Fruit fly (Drosophila melanogaster) whole organism, embryonic: ENCODE measurements around the gene CG5068.

ENCODE experiments used
- BtbVII ChIP-seq: fragments of 200-800 bp; sonication (Bioruptor generic); optimal IDR thresholded peaks from 3 replicates; lab custom pipeline; 2017; ENCODE audit warnings: missing biosample characterization, mild to moderate bottlenecking, missing genetic modification characterization
- CG12391 ChIP-seq: fragments of 200-800 bp; sonication (Bioruptor generic); optimal IDR thresholded peaks from 3 replicates; lab custom pipeline; 2018; ENCODE audit warnings: missing biosample characterization, mild to moderate bottlenecking, missing genetic modification characterization, moderate library complexity
- CG13123 ChIP-seq: fragments of 200-800 bp; sonication (Bioruptor generic); optimal IDR thresholded peaks from 2 replicates; lab custom pipeline; 2016; ENCODE audit warnings: missing biosample characterization, missing genetic modification characterization
- CG14667 ChIP-seq: fragments of 200-800 bp; sonication (Bioruptor generic); IDR thresholded peaks from 2 replicates; pipeline ENCODE4 v1.3.6; 2022; ENCODE audit warnings: missing biosample characterization, missing genetic modification characterization
- CG14710 ChIP-seq: fragments of 200-800 bp; sonication (Bioruptor generic); optimal IDR thresholded peaks from 3 replicates; lab custom pipeline; 2019; ENCODE audit warnings: missing biosample characterization, mild to moderate bottlenecking, missing genetic modification characterization, moderate library complexity
- CG1602 ChIP-seq: fragments of 200-800 bp; sonication (Bioruptor generic); optimal IDR thresholded peaks from 3 replicates; lab custom pipeline; 2016; ENCODE audit warnings: missing biosample characterization, missing genetic modification characterization
- CG16815 ChIP-seq: fragments of 200-800 bp; sonication (Bioruptor generic); optimal IDR thresholded peaks from 3 replicates; lab custom pipeline; 2017; ENCODE audit warnings: missing biosample characterization, mild to moderate bottlenecking, missing genetic modification characterization
- CG17568 ChIP-seq: fragments of 200-800 bp; sonication (Bioruptor generic); optimal IDR thresholded peaks from 2 replicates; lab custom pipeline; 2018; ENCODE audit warnings: missing biosample characterization, mild to moderate bottlenecking, missing genetic modification characterization, moderate library complexity
- CG2129 ChIP-seq: fragments of 200-800 bp; sonication (Bioruptor generic); IDR thresholded peaks from 2 replicates; pipeline ENCODE4 v1.3.6; 2022; ENCODE audit warnings: missing biosample characterization, missing genetic modification characterization; ENCODE audit not compliant: partially characterized antibody
- CG31388 ChIP-seq: fragments of 200-800 bp; sonication (Bioruptor generic); optimal IDR thresholded peaks from 2 replicates; lab custom pipeline; 2016; ENCODE audit warnings: missing biosample characterization, missing genetic modification characterization
- CG32532 ChIP-seq: fragments of 200-800 bp; sonication (Bioruptor generic); IDR thresholded peaks from 2 replicates; pipeline ENCODE4 v1.3.6; 2022; ENCODE audit warnings: missing biosample characterization, missing genetic modification characterization
- CG33557 ChIP-seq: fragments of 200-800 bp; sonication (Bioruptor generic); optimal IDR thresholded peaks from 2 replicates; lab custom pipeline; 2019; ENCODE audit warnings: missing biosample characterization, mild to moderate bottlenecking, missing genetic modification characterization, moderate library complexity
- CG4730 ChIP-seq: fragments of 200-800 bp; sonication (Bioruptor generic); IDR thresholded peaks from 2 replicates; pipeline ENCODE4 v1.3.6; 2022; ENCODE audit warnings: missing biosample characterization, missing genetic modification characterization
- CG4854 ChIP-seq: fragments of 200-800 bp; sonication (Bioruptor generic); optimal IDR thresholded peaks from 2 replicates; lab custom pipeline; 2016; ENCODE audit warnings: missing biosample characterization, missing genetic modification characterization, inconsistent platforms
- CG7357 ChIP-seq: fragments of 200-800 bp; sonication (Bioruptor generic); IDR thresholded peaks from 3 replicates; pipeline ENCODE4 v1.3.6; 2022; ENCODE audit warnings: missing biosample characterization, missing genetic modification characterization
- CG7928 ChIP-seq: fragments of 200-800 bp; sonication (Bioruptor generic); optimal IDR thresholded peaks from 2 replicates; lab custom pipeline; 2017; ENCODE audit warnings: missing biosample characterization, mild to moderate bottlenecking, missing genetic modification characterization
- CG8281 ChIP-seq: fragments of 200-800 bp; sonication (Bioruptor generic); optimal IDR thresholded peaks from 2 replicates; lab custom pipeline; 2018; ENCODE audit warnings: missing biosample characterization, mild to moderate bottlenecking, missing genetic modification characterization, moderate library complexity
- CG9215 ChIP-seq: fragments of 200-800 bp; sonication (Bioruptor generic); IDR thresholded peaks from 2 replicates; pipeline ENCODE4 v1.3.6; 2022; ENCODE audit warnings: missing biosample characterization, missing genetic modification characterization
- CHES-1-like ChIP-seq: fragments of 200-800 bp; sonication (Bioruptor generic); optimal IDR thresholded peaks from 2 replicates; lab custom pipeline; 2016; ENCODE audit warnings: missing biosample characterization, missing genetic modification characterization
- D19B ChIP-seq: fragments of 200-800 bp; sonication (Bioruptor generic); optimal IDR thresholded peaks from 2 replicates; lab custom pipeline; 2017; ENCODE audit warnings: missing biosample characterization, mild to moderate bottlenecking, missing genetic modification characterization
- E2f2 ChIP-seq: fragments of 200-800 bp; sonication (Bioruptor generic); IDR thresholded peaks from 2 replicates; pipeline ENCODE4 v1.3.6; 2022; ENCODE audit warnings: missing biosample characterization, missing genetic modification characterization
- ERR ChIP-seq: fragments of 200-800 bp; sonication (Bioruptor generic); optimal IDR thresholded peaks from 2 replicates; lab custom pipeline; 2016; ENCODE audit warnings: missing biosample characterization, missing genetic modification characterization
- HHEX ChIP-seq: fragments of 200-800 bp; sonication (Bioruptor generic); optimal IDR thresholded peaks from 3 replicates; lab custom pipeline; 2017; ENCODE audit warnings: missing biosample characterization, mild to moderate bottlenecking, missing genetic modification characterization, missing genetic modification reagents
- Med ChIP-seq: fragments of 200-800 bp; sonication (Bioruptor generic); peaks from one replicate; lab custom pipeline; 2016; ENCODE audit warnings: missing biosample characterization, missing genetic modification characterization, mild to moderate bottlenecking, inconsistent platforms, moderate library complexity
- Mrtf ChIP-seq: fragments of 200-800 bp; sonication (Bioruptor generic); IDR thresholded peaks from 3 replicates; pipeline ENCODE4 v1.3.6; 2022; ENCODE audit warnings: missing biosample characterization, missing genetic modification characterization
- NK7.1 ChIP-seq: fragments of 200-800 bp; sonication (Bioruptor generic); optimal IDR thresholded peaks from 3 replicates; lab custom pipeline; 2016; ENCODE audit warnings: missing biosample characterization, missing genetic modification characterization
- Ravus ChIP-seq: fragments of 200-800 bp; sonication (Bioruptor generic); IDR thresholded peaks from 2 replicates; pipeline ENCODE4 v1.3.6; 2022; ENCODE audit warnings: missing biosample characterization, missing genetic modification characterization
- Rx ChIP-seq: fragments of 200-800 bp; sonication (Bioruptor generic); IDR thresholded peaks from 2 replicates; pipeline ENCODE4 v1.3.6; 2022; ENCODE audit warnings: missing biosample characterization, missing genetic modification characterization
- Taf1 ChIP-seq: fragments of 200-800 bp; sonication (Bioruptor generic); IDR thresholded peaks from 2 replicates; pipeline ENCODE4 v1.3.6; 2022; ENCODE audit warnings: missing biosample characterization, missing genetic modification characterization
- chm ChIP-seq: fragments of 200-800 bp; sonication (Bioruptor generic); IDR thresholded peaks from 2 replicates; pipeline ENCODE4 v1.3.6; 2022; ENCODE audit warnings: missing biosample characterization, missing genetic modification characterization
- dysf ChIP-seq: fragments of 200-800 bp; sonication (Bioruptor generic); IDR thresholded peaks from 3 replicates; pipeline ENCODE4 v1.3.6; 2022; ENCODE audit warnings: missing biosample characterization, missing genetic modification characterization
- esg ChIP-seq: fragments of 200-800 bp; sonication (Bioruptor generic); conservative IDR thresholded peaks from 2 replicates; pipeline ENCODE4 v1.3.6; 2022; ENCODE audit warnings: missing biosample characterization, missing genetic modification characterization
- ewg ChIP-seq: fragments of 200-800 bp; sonication (Bioruptor generic); optimal IDR thresholded peaks from 3 replicates; lab custom pipeline; 2017; ENCODE audit warnings: mild to moderate bottlenecking, missing biosample characterization, missing genetic modification reagents, missing genetic modification characterization
- grau ChIP-seq: fragments of 200-800 bp; optimal IDR thresholded peaks from 3 replicates; lab custom pipeline; 2019; ENCODE audit warnings: missing biosample characterization, mild to moderate bottlenecking, missing genetic modification characterization, moderate library complexity
- inv ChIP-seq: fragments of 200-800 bp; sonication (Bioruptor generic); IDR thresholded peaks from 2 replicates; pipeline ENCODE4 v1.3.6; 2022; ENCODE audit warnings: missing biosample characterization, missing genetic modification characterization; ENCODE audit not compliant: partially characterized antibody
- lola ChIP-seq, 3 experiments: fragments of >200 bp in 2 of 3; fragments of 200-800 bp in 1 of 3; sonication (Bioruptor generic) in 1 of 3; optimal IDR thresholded peaks; 2 replicates each; lab custom pipeline; 2017 to 2019; ENCODE audit warnings: missing biosample characterization in 3 of 3, missing genetic modification characterization in 3 of 3, mild to moderate bottlenecking in 1 of 3, moderate library complexity in 1 of 3
- mam ChIP-seq: fragments of 200-800 bp; sonication (Bioruptor generic); optimal IDR thresholded peaks from 3 replicates; lab custom pipeline; 2016; ENCODE audit warnings: missing biosample characterization, missing genetic modification characterization
- mld ChIP-seq: fragments of 200-800 bp; sonication (Bioruptor generic); IDR thresholded peaks from 3 replicates; pipeline ENCODE4 v1.3.6; 2022; ENCODE audit warnings: missing biosample characterization, missing genetic modification characterization; ENCODE audit not compliant: partially characterized antibody
- pan ChIP-seq, 4 experiments: fragments of >200 bp in 3 of 4; fragments of 200-800 bp in 1 of 4; sonication (Bioruptor generic) in 1 of 4; optimal IDR thresholded peaks in 3 of 4; IDR thresholded peaks in 1 of 4; 2 replicates each; pipeline versions ENCODE4 v1.3.6 to Lab custom; 2017 to 2022; ENCODE audit warnings: missing biosample characterization in 2 of 4, missing genetic modification characterization in 2 of 4, mixed read lengths in 1 of 4
- pb ChIP-seq: fragments of 200-800 bp; sonication (Bioruptor generic); optimal IDR thresholded peaks from 3 replicates; lab custom pipeline; 2016; ENCODE audit warnings: missing biosample characterization, missing genetic modification characterization
- pfk ChIP-seq: fragments of 200-800 bp; sonication (Bioruptor generic); optimal IDR thresholded peaks from 2 replicates; lab custom pipeline; 2018; ENCODE audit warnings: missing biosample characterization, mild to moderate bottlenecking, missing genetic modification characterization, moderate library complexity
- ro ChIP-seq: fragments of 200-800 bp; sonication (Bioruptor generic); IDR thresholded peaks from 2 replicates; pipeline ENCODE4 v1.3.6; 2022; ENCODE audit warnings: missing biosample characterization, missing genetic modification characterization
- sisA ChIP-seq: fragments of 200-800 bp; sonication (Bioruptor generic); IDR thresholded peaks from 2 replicates; pipeline ENCODE4 v1.3.6; 2022; ENCODE audit warnings: missing biosample characterization, missing genetic modification characterization
- slou ChIP-seq: fragments of 200-800 bp; sonication (Bioruptor generic); optimal IDR thresholded peaks from 3 replicates; lab custom pipeline; 2016; ENCODE audit warnings: missing biosample characterization, missing genetic modification characterization
- stwl ChIP-seq: fragments of 200-800 bp; sonication (Bioruptor generic); optimal IDR thresholded peaks from 3 replicates; lab custom pipeline; 2018; ENCODE audit warnings: missing biosample characterization, mild to moderate bottlenecking, missing genetic modification characterization, moderate library complexity
- toy ChIP-seq: fragments of 200-800 bp; sonication (Bioruptor generic); IDR thresholded peaks from 2 replicates; pipeline ENCODE4 v1.3.6; 2022; ENCODE audit warnings: missing biosample characterization, missing genetic modification characterization
- unpg ChIP-seq: fragments of 200-800 bp; sonication (Bioruptor generic); optimal IDR thresholded peaks from 3 replicates; lab custom pipeline; 2018; ENCODE audit warnings: missing biosample characterization, mild to moderate bottlenecking, missing genetic modification characterization, moderate library complexity

CG5068 gene

DNA sequence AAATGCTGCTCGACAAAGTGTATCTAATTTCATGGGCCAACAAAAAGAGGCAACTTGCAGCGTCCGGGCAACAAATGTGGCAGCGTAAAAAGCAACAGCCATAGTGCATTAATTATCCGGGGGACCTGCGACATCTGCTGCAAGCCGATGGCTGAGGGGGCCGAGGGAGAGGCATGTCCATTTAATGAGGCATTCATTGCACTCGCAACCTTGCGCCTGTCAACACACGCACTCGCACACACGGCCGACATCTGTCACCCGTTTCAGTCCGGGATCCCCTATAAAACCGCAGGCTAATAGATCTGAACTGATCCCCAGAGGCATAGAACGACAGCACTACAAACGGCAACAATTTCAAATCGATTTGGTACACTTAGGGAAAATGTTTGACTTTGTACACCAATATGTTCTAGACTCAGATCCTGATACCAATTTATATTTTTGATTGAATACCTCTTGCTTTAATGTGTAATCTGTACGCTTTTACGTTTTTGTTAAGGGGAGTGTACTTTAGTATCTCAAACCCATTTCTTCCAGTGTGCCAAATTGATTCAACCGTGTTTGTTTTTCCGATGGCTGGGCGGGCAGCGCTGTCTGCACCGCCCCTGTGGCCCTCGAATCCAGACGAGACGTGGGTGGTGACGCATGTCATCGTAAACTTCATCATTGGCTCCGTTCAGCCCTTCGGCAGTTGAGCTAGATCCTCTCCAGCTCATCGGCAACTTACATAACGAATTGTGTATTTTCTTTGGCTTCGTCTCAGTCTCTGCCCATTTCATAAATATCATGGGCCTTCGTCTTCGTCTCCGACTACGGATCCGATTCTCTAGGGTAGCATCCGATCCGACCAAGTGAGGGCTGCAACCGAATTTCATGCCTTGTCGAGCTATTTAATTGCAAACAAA, 25.2 kb downstream of the CG5068 start (continued):
- TF ChIP-seq Ravus (GFP tag; lab: Robert Waterston, UW) (no peak; the same call in 1 of the 2 replicates), stwl (tag; lab: Kevin White, UChicago) (no peak), HHEX (GFP tag; lab: Kevin White, UChicago) (peak; percentile 38), dysf (peak; percentile 55; the same call in 1 of the 3 replicates), pb (GFP tag; lab: Kevin White, UChicago) (peak; percentile 72), CG16815 (GFP tag; lab: Kevin White, UChicago) (peak; percentile 87), E2f2 (peak; percentile 48; the same call in 1 of the 2 replicates), CG13123 (peak; percentile 52), CG7357 (GFP tag; lab: Robert Waterston, UW) (peak; percentile 63; the same call in 1 of the 3 replicates), esg (peak; percentile 69), CG8281 (tag; lab: Kevin White, UChicago) (peak; percentile 57), chm (peak; percentile 91), mam (GFP tag; lab: Kevin White, UChicago) (peak; percentile 71), CG12391 (peak; percentile 82), CG4854 (GFP tag; lab: Kevin White, UChicago) (no peak), CG14667 (peak; percentile 79), unpg (GFP tag; lab: Kevin White, UChicago) (peak; percentile 73), CG7928 (GFP tag; lab: Kevin White, UChicago) (no peak), CHES-1-like (GFP tag; lab: Kevin White, UChicago) (peak; percentile 37), CG4730 (GFP tag; lab: Robert Waterston, UW) (peak; percentile 68), CG14710 (tag; lab: Kevin White, UChicago) (peak; percentile 86), mld (GFP tag; lab: Robert Waterston, UW) (no peak), Taf1 (GFP tag; lab: Robert Waterston, UW) (no peak), CG1602 (GFP tag; lab: Kevin White, UChicago) (peak; percentile 66), CG9215 (peak; percentile 50), D19B (GFP tag; lab: Kevin White, UChicago) (no peak), slou (GFP tag; lab: Kevin White, UChicago) (peak; percentile 40), CG31388 (GFP tag; lab: Kevin White, UChicago) (peak; percentile 47), BtbVII (no peak), pan (optimal IDR thresholded peaks at IDR 0.05; lab: Kevin White, UChicago) (no peak), pan (GFP tag; optimal IDR thresholded peaks at IDR 0.05 in 1 of 2, IDR thresholded peaks at IDR 0.05 in 1 of 2) (peak in 1 of 2 experiments; percentile 70), sisA (GFP tag; lab: Robert Waterston, UW) (peak; percentile 84), ro (peak; percentile 68; the same call in 1 of the 2 replicates), Rx (GFP tag; lab: Robert Waterston, UW) (peak; percentile 71), lola (GFP tag; optimal IDR thresholded peaks at IDR 0.05; lab: Kevin White, UChicago) (peak in 1 of 3 experiments; percentile 86), Mrtf (GFP tag; lab: Robert Waterston, UW) (peak; percentile 72), toy (no peak), NK7.1 (peak; percentile 41), inv (GFP tag; lab: Robert Waterston, UW) (no peak), pfk (GFP tag; lab: Kevin White, UChicago) (no peak), CG2129 (GFP tag; lab: Robert Waterston, UW) (no peak), Med (GFP tag; lab: Kevin White, UChicago) (peak; percentile 85), CG32532 (GFP tag; lab: Robert Waterston, UW) (0 out of 2 replicates have a peak, but pooled peaks have one; percentile 27), grau (tag; lab: Kevin White, UChicago) (peak; percentile 68), CG17568 (GFP tag; lab: Kevin White, UChicago) (no peak), ERR (peak; percentile 28), CG33557 (GFP tag; lab: Kevin White, UChicago) (peak; percentile 81), ewg (GFP tag; lab: Kevin White, UChicago) (peak; percentile 36)
